Worm (Caenorhabditis elegans) whole organism, midembryonic: Measurements from ENCODE around the gene nas-31.

Experiments used
- T22C8.4 ChIP-seq: fragments of 200-800 bp; sonication (Bioruptor generic); IDR thresholded peaks from 2 replicates; pipeline ENCODE4 v1.3.6; 2022; ENCODE audit warnings: missing genetic modification characterization, missing compliant biosample characterization
- cog-1 ChIP-seq: sonication (generic microtip); optimal IDR thresholded peaks from 2 replicates; lab custom pipeline; 2016; ENCODE audit warnings: missing genetic modification characterization, missing compliant biosample characterization
- flt-1 ChIP-seq: fragments of 200-800 bp; sonication (Bioruptor generic); IDR thresholded peaks from 2 replicates; pipeline ENCODE4 v1.3.6; 2022; ENCODE audit warnings: missing genetic modification characterization, missing compliant biosample characterization
- klf-2 ChIP-seq: fragments of 200-800 bp; sonication (Bioruptor generic); conservative IDR thresholded peaks from 2 replicates; pipeline ENCODE4 v1.3.6; 2022; ENCODE audit warnings: missing genetic modification reagents, missing genetic modification characterization, missing compliant biosample characterization
- med-1 ChIP-seq: sonication (generic microtip); optimal IDR thresholded peaks from 2 replicates; lab custom pipeline; 2017; ENCODE audit warnings: missing genetic modification characterization, mild to moderate bottlenecking, missing compliant biosample characterization, antibody characterized with exemption, missing genetic modification reagents; ENCODE audit not compliant: insufficient read depth
- ref-1 ChIP-seq: fragments of 200-800 bp; sonication (Bioruptor generic); conservative IDR thresholded peaks from 2 replicates; pipeline ENCODE4 v1.3.6; 2022; ENCODE audit warnings: missing genetic modification reagents, missing genetic modification characterization, missing compliant biosample characterization
- tab-1 ChIP-seq: fragments of 200-800 bp; sonication (Bioruptor generic); IDR thresholded peaks from 2 replicates; pipeline ENCODE4 v1.3.6; 2022; ENCODE audit warnings: missing genetic modification characterization, missing compliant biosample characterization
- ztf-23 ChIP-seq: fragments of 200-800 bp; sonication (Bioruptor generic); IDR thresholded peaks from 2 replicates; pipeline ENCODE4 v1.3.6; 2022; ENCODE audit warnings: missing genetic modification reagents, missing genetic modification characterization, missing compliant biosample characterization
- ztf-29 ChIP-seq: fragments of 200-800 bp; sonication (Bioruptor generic); IDR thresholded peaks from 2 replicates; pipeline ENCODE4 v1.3.6; 2022; ENCODE audit warnings: missing genetic modification reagents, missing genetic modification characterization, missing compliant biosample characterization

The nas-31 gene

ce11 chrV:10876512-10876911 is 45.1 kb downstream of the nas-31 start:
- no peak for TF ChIP-seq flt-1 (GFP tag; lab: Robert Waterston, UW)
- no peak for TF ChIP-seq cog-1 (tag; lab: Kevin White, UChicago)
- no peak for TF ChIP-seq klf-2 (GFP tag; lab: Robert Waterston, UW)
- no peak for TF ChIP-seq med-1 (GFP tag; lab: Kevin White, UChicago)
- TF ChIP-seq T22C8.4 (GFP tag; lab: Robert Waterston, UW): no peak
- TF ChIP-seq ref-1 (GFP tag; lab: Robert Waterston, UW): no peak
- TF ChIP-seq ztf-29: no peak
- no peak for TF ChIP-seq tab-1 (GFP tag; lab: Robert Waterston, UW)
- TF ChIP-seq ztf-23 (GFP tag; lab: Robert Waterston, UW): no peak

ce11 chrV:10874938-10875599 is 46.6 kb downstream of the nas-31 start:
- no peak for TF ChIP-seq flt-1 (GFP tag; lab: Robert Waterston, UW)
- no peak for TF ChIP-seq ztf-29

- TF ChIP-seq med-1 (GFP tag; lab: Kevin White, UChicago) (no peak), T22C8.4 (GFP tag; lab: Robert Waterston, UW) (no peak), flt-1 (GFP tag; lab: Robert Waterston, UW) (no peak), cog-1 (tag; lab: Kevin White, UChicago) (no peak), ztf-23 (GFP tag; lab: Robert Waterston, UW) (no peak), tab-1 (GFP tag; lab: Robert Waterston, UW) (no peak), ztf-29 (no peak), ref-1 (GFP tag; lab: Robert Waterston, UW) (no peak), klf-2 (GFP tag; lab: Robert Waterston, UW) (no peak)
These were observed 48.5 kb downstream of the nas-31 start for ce11 chrV:10873190-10873589.

ce11 chrV:10871457-10871861 is 50.2 kb downstream of the nas-31 start:
- no peak for TF ChIP-seq ztf-23 (GFP tag; lab: Robert Waterston, UW)
- TF ChIP-seq flt-1 (GFP tag; lab: Robert Waterston, UW): no peak
- TF ChIP-seq T22C8.4 (GFP tag; lab: Robert Waterston, UW): no peak
- TF ChIP-seq tab-1 (GFP tag; lab: Robert Waterston, UW): no peak
- no peak for TF ChIP-seq med-1 (GFP tag; lab: Kevin White, UChicago)
- no peak for TF ChIP-seq klf-2 (GFP tag; lab: Robert Waterston, UW)
- no peak for TF ChIP-seq cog-1 (tag; lab: Kevin White, UChicago)
- no peak for TF ChIP-seq ztf-29
- TF ChIP-seq ref-1 (GFP tag; lab: Robert Waterston, UW): no peak

- TF ChIP-seq med-1 (GFP tag; lab: Kevin White, UChicago) (no peak), ztf-23 (GFP tag; lab: Robert Waterston, UW) (no peak), cog-1 (tag; lab: Kevin White, UChicago) (no peak)
These were observed 51.6 kb downstream of the nas-31 start for ce11 chrV:10870050-10870449.
